Fruit fly (Drosophila melanogaster) whole organism, wandering third instar larva: Measurements from ENCODE around the gene CG15563.

Experiments used
- Sp1 ChIP-seq: fragments of 200-800 bp; sonication (Bioruptor generic); optimal IDR thresholded peaks from 3 replicates; lab custom pipeline; 2019; ENCODE audit warnings: missing biosample characterization, mild to moderate bottlenecking, missing genetic modification characterization, moderate library complexity
- h ChIP-seq: fragments of 200-800 bp; sonication (Bioruptor generic); optimal IDR thresholded peaks from 3 replicates; lab custom pipeline; 2016; ENCODE audit warnings: missing biosample characterization, mild to moderate bottlenecking, missing genetic modification characterization
- usp ChIP-seq: fragments of >200 bp; optimal IDR thresholded peaks from 2 replicates; lab custom pipeline; 2017; ENCODE audit warnings: missing biosample characterization, missing genetic modification characterization

DNA sequence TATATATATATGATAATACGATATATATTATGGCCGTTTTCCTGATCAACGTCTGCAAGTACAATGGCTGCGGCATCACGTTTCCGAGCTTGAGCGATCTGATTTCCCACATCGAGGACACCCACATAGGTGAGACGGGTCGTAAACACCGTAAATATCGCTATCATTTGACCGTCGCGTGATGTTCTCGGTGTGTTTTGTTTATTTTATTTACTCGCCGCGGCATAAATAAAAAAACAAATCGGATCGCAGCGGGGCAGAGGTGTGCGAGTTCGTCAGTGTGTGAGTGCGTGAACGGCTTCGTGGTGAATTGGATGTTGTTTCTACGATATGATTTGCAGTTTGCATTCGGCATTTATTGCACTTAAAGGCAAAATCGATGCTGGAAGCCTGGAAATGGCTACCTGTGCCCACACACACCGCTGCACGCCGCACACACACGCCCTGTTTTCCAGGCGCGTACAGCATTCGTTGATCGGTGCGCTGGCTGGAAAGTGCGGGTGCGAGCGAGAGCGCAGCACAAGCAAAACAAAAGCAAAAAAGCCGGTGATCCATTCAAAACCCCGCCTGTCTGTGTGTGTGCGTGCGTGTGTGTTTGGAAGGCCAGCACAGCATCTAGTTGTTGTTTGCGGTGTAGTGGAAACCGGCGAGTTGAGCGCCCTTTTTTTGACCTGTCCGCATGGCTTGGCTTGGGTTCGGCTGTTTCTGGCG is 10.6 kb downstream of the CG15563 start:
- TF ChIP-seq h (GFP tag; lab: Kevin White, UChicago) (peak; percentile 17), usp (GFP tag; lab: Kevin White, UChicago) (no peak), Sp1 (GFP tag; lab: Kevin White, UChicago) (peak; percentile 55)
